Worm (Caenorhabditis elegans) whole organism, young adult: Measurements from ENCODE around the gene sodh-2.

Source experiments
- F57C9.4 ChIP-seq: sonication (generic microtip); optimal IDR thresholded peaks from 2 replicates; lab custom pipeline; 2017; ENCODE audit warnings: mild to moderate bottlenecking, missing genetic modification characterization, missing compliant biosample characterization
- T07F8.4 ChIP-seq: sonication (generic microtip); optimal IDR thresholded peaks from 2 replicates; lab custom pipeline; 2016; ENCODE audit warnings: mild to moderate bottlenecking, missing genetic modification characterization, moderate library complexity, missing compliant biosample characterization
- ama-1 ChIP-seq, 3 experiments: fragments of 150-350 bp in 1 of 3; sonication (generic microtip) in 2 of 3; optimal IDR thresholded peaks; 2 replicates each; lab custom pipeline; 2014 to 2018; ENCODE audit warnings: missing biosample characterization in 2 of 3, missing genetic modification characterization in 2 of 3, missing genetic modification reagents in 2 of 3
- athp-1 ChIP-seq: sonication (generic microtip); optimal IDR thresholded peaks from 2 replicates; lab custom pipeline; 2017; ENCODE audit warnings: mild to moderate bottlenecking, missing genetic modification characterization, missing compliant biosample characterization
- bed-1 ChIP-seq: fragments of 200-800 bp; sonication (Bioruptor generic); IDR thresholded peaks from 2 replicates; pipeline ENCODE4 v1.3.6; 2022; ENCODE audit warnings: missing genetic modification reagents, missing genetic modification characterization, missing compliant biosample characterization
- hmg-1.2 ChIP-seq: fragments of 200-800 bp; sonication (Bioruptor generic); IDR thresholded peaks from 2 replicates; pipeline ENCODE4 v1.3.6; 2022; ENCODE audit warnings: missing genetic modification reagents, missing genetic modification characterization, missing compliant biosample characterization
- lin-35 ChIP-seq, 3 experiments: fragments of 150-350 bp in 2 of 3; sonication (generic microtip) in 1 of 3; optimal IDR thresholded peaks; 2 replicates each; lab custom pipeline; 2014 to 2018; ENCODE audit warnings: missing biosample characterization in 3 of 3, missing genetic modification characterization in 3 of 3, missing genetic modification reagents in 3 of 3
- nhr-90 ChIP-seq: sonication (generic microtip); optimal IDR thresholded peaks from 2 replicates; lab custom pipeline; 2016; ENCODE audit warnings: missing genotype, mild to moderate bottlenecking, missing genetic modification characterization, missing compliant biosample characterization

ce11 chrV:11901260-11901659 is 10.2 kb upstream of the sodh-2 start:
- TF ChIP-seq athp-1 (tag; lab: Kevin White, UChicago) (no peak), hmg-1.2 (GFP tag; lab: Robert Waterston, UW) (no peak), ama-1 (optimal IDR thresholded peaks at IDR 0.05; lab: Kevin White, UChicago) (no peak), ama-1 (GFP tag; optimal IDR thresholded peaks at IDR 0.05; lab: Kevin White, UChicago) (no peak), F57C9.4 (tag; lab: Kevin White, UChicago) (no peak), bed-1 (GFP tag; lab: Robert Waterston, UW) (no peak), lin-35 (GFP tag; optimal IDR thresholded peaks at IDR 0.05; lab: Kevin White, UChicago) (no peak), nhr-90 (no peak), T07F8.4 (no peak)
